Worm (Caenorhabditis elegans) whole organism, L3 larva: ENCODE results near the gene Y43F8B.23.

Experiments used
- ama-1 ChIP-seq: fragments of 150-350 bp; optimal IDR thresholded peaks from 2 replicates; lab custom pipeline; 2018
- egl-5 ChIP-seq: fragments of 150-350 bp; optimal IDR thresholded peaks from 2 replicates; lab custom pipeline; 2017; ENCODE audit warnings: missing biosample characterization, missing genetic modification reagents, missing genetic modification characterization, inconsistent platforms
- mdl-1 ChIP-seq: fragments of 150-350 bp; optimal IDR thresholded peaks from 2 replicates; lab custom pipeline; 2014; ENCODE audit warnings: missing biosample characterization, missing genetic modification characterization
- nhr-12 ChIP-seq: fragments of 150-350 bp; optimal IDR thresholded peaks from 2 replicates; lab custom pipeline; 2014; ENCODE audit warnings: missing biosample characterization, missing genetic modification characterization
- nhr-76 ChIP-seq: fragments of 150-350 bp; sonication (generic microtip); optimal IDR thresholded peaks from 5 replicates; lab custom pipeline; 2014; ENCODE audit warnings: missing biosample characterization, missing genetic modification characterization
- snpc-4 ChIP-seq: fragments of 150-350 bp; optimal IDR thresholded peaks from 2 replicates; lab custom pipeline; 2014; ENCODE audit warnings: missing biosample characterization, missing genetic modification characterization
- zag-1 ChIP-seq: fragments of 150-350 bp; optimal IDR thresholded peaks from 2 replicates; lab custom pipeline; 2014; ENCODE audit warnings: missing biosample characterization, missing genetic modification characterization
- ztf-11 ChIP-seq: fragments of 150-350 bp; optimal IDR thresholded peaks from 2 replicates; lab custom pipeline; 2014; ENCODE audit warnings: missing biosample characterization, missing genetic modification characterization

DNA sequence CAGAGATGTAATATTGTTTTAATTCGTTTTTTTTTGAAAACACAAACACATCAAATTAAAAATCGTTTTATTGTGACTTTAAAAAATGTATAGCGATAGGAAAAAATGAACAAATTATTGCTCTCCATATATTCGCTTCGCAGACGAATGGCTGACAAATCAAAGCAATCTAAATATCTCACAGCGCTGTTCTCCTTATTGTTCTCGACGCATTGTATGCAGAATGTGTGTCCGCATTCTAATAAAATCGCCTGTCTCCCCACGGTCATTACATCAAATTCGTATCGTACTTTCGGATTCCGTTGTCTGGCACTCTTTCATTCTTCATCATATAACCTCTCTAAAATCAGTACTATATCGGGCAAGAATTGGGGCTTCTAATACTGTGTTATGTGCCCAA is 10.4 kb upstream of the Y43F8B.23 start, which contains the start of gene Y43F8B.9:
- TF ChIP-seq egl-5 (tag; lab: Kevin White, UChicago) (no peak), ama-1 (no peak), mdl-1 (no peak), nhr-76 (no peak), snpc-4 (no peak), ztf-11 (tag; lab: Kevin White, UChicago) (no peak), nhr-12 (tag; lab: Kevin White, UChicago) (no peak), zag-1 (tag; lab: Kevin White, UChicago) (no peak)
